Fruit fly (Drosophila melanogaster) whole organism: ENCODE data around the gene CG14223.

Experiments
- CG8478 ChIP-seq: fragments of >200 bp; optimal IDR thresholded peaks from 2 replicates; lab custom pipeline; 2018; ENCODE audit warnings: inconsistent platforms
- Dll ChIP-seq: fragments of >200 bp; optimal IDR thresholded peaks from 2 replicates; lab custom pipeline; 2017
- EcR ChIP-seq, 2 experiments: fragments of >200 bp; optimal IDR thresholded peaks; 2 replicates each; lab custom pipeline; 2017; ENCODE audit warnings: missing biosample characterization in 2 of 2, missing genetic modification characterization in 2 of 2, missing genetic modification reagents in 2 of 2
- pan ChIP-seq: fragments of >200 bp; optimal IDR thresholded peaks from 2 replicates; lab custom pipeline; 2017
- psq ChIP-seq: fragments of >200 bp; optimal IDR thresholded peaks from 2 replicates; lab custom pipeline; 2017
- usp ChIP-seq: fragments of >200 bp; optimal IDR thresholded peaks from 2 replicates; lab custom pipeline; 2017; ENCODE audit warnings: missing biosample characterization, missing genetic modification characterization, mixed read lengths

CG14223 gene

dm6 chrX:19690050-19690449, 26.3 kb upstream of the CG14223 start:
- TF ChIP-seq Dll (lab: Kevin White, UChicago) = no peak
- no peak for TF ChIP-seq usp (GFP tag; lab: Kevin White, UChicago)
- TF ChIP-seq CG8478 (lab: Kevin White, UChicago) = no peak
- no peak for TF ChIP-seq pan
- no peak for TF ChIP-seq EcR (GFP tag; optimal IDR thresholded peaks at IDR 0.05; lab: Kevin White, UChicago)

- no peak for TF ChIP-seq EcR (GFP tag; optimal IDR thresholded peaks at IDR 0.05; lab: Kevin White, UChicago)
- no peak for TF ChIP-seq Dll (lab: Kevin White, UChicago)
- TF ChIP-seq CG8478 (lab: Kevin White, UChicago) = no peak
- TF ChIP-seq usp (GFP tag; lab: Kevin White, UChicago) = no peak
- TF ChIP-seq pan = no peak
- TF ChIP-seq psq = no peak
Measured at dm6 chrX:19688848-19689247, 25.1 kb upstream of the CG14223 start, which contains the start of gene CG14227. CG14227 (minus strand) TSS chrX:19688948.

dm6 chrX:19684048-19684447, 20.3 kb upstream of the CG14223 start:
- TF ChIP-seq Dll (lab: Kevin White, UChicago) (no peak), usp (GFP tag; lab: Kevin White, UChicago) (no peak), CG8478 (lab: Kevin White, UChicago) (no peak), pan (no peak), EcR (GFP tag; optimal IDR thresholded peaks at IDR 0.05; lab: Kevin White, UChicago) (no peak), psq (no peak)

DNA sequence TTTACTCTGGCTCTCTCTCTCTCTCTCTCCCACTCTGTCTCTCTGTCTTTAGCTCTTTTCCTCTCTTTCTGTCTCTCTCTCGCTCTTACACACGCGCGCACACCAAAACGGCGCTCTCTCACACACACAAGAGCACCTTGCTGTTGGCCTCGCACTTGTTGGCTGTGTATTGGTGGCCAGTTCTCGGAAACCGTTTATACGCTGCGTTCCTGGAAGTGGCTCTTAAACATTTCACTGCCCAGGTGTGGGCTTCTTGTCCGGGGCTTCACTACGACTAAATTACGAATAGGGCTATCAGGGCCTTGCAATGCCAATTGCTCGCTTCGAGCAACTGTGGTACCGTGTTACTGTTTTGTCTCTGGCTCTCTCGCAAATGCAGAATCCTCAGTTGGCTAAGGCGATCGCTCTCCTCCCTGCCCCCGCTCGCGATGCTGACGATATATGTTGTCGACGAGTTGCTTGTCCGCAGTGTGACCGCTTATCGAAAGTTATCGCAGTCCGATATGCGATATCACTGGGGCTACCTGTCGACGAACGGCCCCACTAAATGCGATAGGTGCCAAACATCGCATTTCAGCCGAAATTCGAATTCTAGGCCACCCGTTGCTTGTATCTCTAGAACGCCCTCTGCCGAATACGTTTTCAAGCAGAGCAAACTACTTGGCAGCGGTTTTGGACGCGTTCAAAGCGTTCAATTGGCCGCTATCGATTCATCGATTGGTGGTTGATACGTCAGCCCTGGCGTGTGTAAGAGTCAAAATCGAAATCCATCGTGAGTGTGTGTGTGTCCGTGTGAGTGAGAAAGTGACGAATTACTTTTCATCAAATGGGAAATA, 19.5 kb upstream of the CG14223 start, which contains the start of the genes dome and Ubqn:
Gene dome, minus strand, starts transcription at position 479 of the 836 bp plus-strand sequence.
Gene Ubqn, plus strand, starts transcription at position 769 of the 836 bp plus-strand sequence.
- TF ChIP-seq Dll (lab: Kevin White, UChicago) (peak; percentile 97), psq (no peak)

DNA sequence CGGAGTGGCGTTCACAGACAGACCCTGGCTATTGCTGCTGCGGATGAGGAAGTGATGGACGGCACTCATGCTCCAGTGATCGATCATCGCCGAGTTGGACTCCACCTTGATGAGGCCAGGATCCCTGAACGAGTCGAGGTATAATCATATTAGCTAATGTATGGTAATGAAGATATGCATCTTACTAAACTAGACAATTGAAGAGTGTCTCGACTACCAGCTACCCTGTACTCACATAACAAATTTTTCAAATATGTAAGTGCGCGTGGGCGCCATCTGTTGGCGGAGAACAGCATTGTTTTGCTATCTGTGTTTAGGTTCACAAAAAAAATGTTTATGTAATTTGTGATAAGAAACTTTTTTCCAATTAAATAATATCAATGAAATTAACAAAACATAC, 15.4 kb upstream of the CG14223 start:
- no peak for TF ChIP-seq psq
- no peak for TF ChIP-seq pan
- no peak for TF ChIP-seq usp (GFP tag; lab: Kevin White, UChicago)
- TF ChIP-seq CG8478 (lab: Kevin White, UChicago) = no peak
- TF ChIP-seq Dll (lab: Kevin White, UChicago) = no peak
- TF ChIP-seq EcR (GFP tag; optimal IDR thresholded peaks at IDR 0.05; lab: Kevin White, UChicago) = no peak

DNA sequence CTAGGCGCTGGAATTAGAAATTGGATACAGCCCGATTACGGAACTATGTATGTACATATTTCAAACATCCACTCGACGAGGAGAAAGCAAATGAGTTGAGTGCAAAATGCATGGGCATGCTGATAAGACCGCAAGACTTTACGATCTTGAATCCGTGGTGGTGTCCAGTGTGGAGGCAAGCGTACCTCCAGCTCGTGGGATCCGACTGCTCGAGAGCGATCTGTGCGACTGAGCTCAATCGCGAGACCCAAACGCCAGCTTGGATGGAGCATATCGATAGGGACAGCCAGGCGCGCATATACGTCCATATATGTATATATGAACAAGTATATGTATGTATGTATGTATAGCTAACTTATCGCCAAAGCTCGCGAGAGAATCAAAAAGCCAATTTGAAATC, 11.9 kb upstream of the CG14223 start, which contains the start of gene et:
Gene et, minus strand, starts transcription at position 230 of the 400 bp plus-strand sequence.
- no peak for TF ChIP-seq EcR (GFP tag; optimal IDR thresholded peaks at IDR 0.05; lab: Kevin White, UChicago)
- no peak for TF ChIP-seq Dll (lab: Kevin White, UChicago)
- no peak for TF ChIP-seq CG8478 (lab: Kevin White, UChicago)
- no peak for TF ChIP-seq usp (GFP tag; lab: Kevin White, UChicago)
- TF ChIP-seq psq = no peak
- TF ChIP-seq pan = no peak

DNA sequence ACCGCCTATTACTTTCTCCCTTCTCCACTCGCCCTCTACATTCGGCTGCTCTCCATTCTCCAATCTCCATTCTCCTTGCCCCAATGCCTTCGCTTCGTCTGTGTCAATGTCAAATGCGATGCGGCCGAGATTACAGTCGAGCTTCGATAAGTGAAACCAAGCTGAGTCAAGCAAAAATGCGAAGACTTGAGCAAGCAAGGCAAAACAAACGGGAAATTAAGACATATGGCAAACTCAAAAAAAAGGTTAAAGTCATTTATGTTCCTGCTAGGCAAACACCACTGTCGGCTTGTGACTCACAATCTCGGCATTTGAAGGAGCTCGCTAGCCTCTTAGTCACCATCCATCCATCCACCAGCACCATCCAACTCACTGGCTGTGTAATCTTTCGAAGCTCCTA, 4.6 kb upstream of the CG14223 start:
- no peak for TF ChIP-seq usp (GFP tag; lab: Kevin White, UChicago)
- no peak for TF ChIP-seq Dll (lab: Kevin White, UChicago)
- no peak for TF ChIP-seq EcR (GFP tag; optimal IDR thresholded peaks at IDR 0.05; lab: Kevin White, UChicago)
- TF ChIP-seq psq = no peak
- TF ChIP-seq CG8478 (lab: Kevin White, UChicago) = no peak
- TF ChIP-seq pan = no peak

DNA sequence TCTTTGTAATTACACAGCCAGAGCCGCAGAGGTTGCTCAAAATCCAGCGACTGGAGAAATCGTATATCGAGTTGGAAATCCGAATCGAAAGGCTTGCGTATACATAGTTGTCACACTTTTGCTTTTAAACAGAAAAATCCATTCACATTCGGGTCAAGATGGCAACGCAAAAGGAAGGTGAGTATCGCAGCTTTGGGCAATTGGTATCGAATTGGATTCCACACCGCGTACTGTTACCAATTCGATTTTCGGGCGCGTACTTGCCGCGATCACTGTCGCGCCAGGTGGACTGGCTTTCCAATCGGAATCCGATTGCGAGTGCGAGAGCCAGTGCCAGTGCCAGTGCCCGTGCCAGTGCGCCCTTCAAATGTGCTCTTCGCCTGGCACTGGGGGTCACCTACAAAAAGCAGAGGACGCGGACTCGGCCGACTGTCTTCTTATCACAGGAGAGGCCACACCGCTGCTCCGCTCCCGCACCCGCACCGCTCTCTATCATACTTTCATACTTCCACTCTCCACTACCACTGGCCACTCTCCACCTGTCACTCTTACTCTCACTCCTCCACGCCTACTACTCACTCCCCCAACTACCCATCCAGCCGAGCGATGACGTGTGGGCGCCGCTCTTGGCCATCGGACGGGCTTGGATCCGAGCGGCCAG, 3.8 kb upstream of the CG14223 start:
- TF ChIP-seq EcR (GFP tag; optimal IDR thresholded peaks at IDR 0.05; lab: Kevin White, UChicago) (no peak), psq (no peak), pan (no peak), usp (GFP tag; lab: Kevin White, UChicago) (no peak), CG8478 (lab: Kevin White, UChicago) (no peak), Dll (lab: Kevin White, UChicago) (no peak)

- TF ChIP-seq pan = no peak
- no peak for TF ChIP-seq usp (GFP tag; lab: Kevin White, UChicago)
- TF ChIP-seq Dll (lab: Kevin White, UChicago) = peak; percentile 14
- no peak for TF ChIP-seq EcR (GFP tag; optimal IDR thresholded peaks at IDR 0.05; lab: Kevin White, UChicago)
Measured at dm6 chrX:19666991-19667409, 3.2 kb upstream of the CG14223 start, which contains the start of gene Zw. Zw (plus strand) TSS chrX:19667252.

dm6 chrX:19665684-19666141, 1.9 kb upstream of the CG14223 start:
- TF ChIP-seq psq (no peak), usp (GFP tag; lab: Kevin White, UChicago) (no peak), CG8478 (lab: Kevin White, UChicago) (no peak), Dll (lab: Kevin White, UChicago) (peak; percentile 19), pan (no peak), EcR (GFP tag; optimal IDR thresholded peaks at IDR 0.05; lab: Kevin White, UChicago) (no peak)

DNA sequence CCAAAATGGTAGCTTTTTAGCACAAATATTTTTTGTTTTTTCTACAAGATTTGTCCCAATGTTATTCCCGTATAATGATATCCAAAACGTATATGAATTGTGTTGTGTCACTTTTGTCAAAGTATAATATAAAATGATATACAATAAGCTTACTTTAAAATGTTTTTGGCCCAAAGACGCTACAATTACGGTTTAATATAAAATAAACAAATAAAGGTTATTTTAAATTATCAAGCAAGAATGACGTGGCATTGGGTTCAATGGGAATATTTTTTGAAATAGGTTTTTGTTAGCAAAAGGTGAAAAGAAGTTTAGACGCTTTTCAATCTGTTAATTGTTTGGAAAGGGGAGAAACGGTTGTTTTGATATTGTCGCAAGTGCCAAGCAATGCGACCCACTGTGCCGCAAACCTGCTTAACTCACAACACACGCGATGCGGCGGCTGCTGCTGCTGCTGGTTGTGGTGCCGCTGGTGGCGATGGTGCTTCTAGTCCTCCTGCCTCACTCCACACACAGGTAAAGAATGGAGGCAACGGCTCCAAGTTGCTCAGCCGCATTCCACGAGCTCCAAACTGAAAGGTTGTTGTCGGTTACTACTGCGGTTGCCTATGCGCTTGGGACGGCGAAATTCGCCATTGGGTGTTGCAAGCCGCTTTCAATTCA, 444 bp downstream of the CG14223 start:
- TF ChIP-seq Dll (lab: Kevin White, UChicago) = peak; percentile 2
- TF ChIP-seq pan = no peak
- TF ChIP-seq EcR (GFP tag; optimal IDR thresholded peaks at IDR 0.05; lab: Kevin White, UChicago) = no peak
- TF ChIP-seq psq = no peak
